Worm (Caenorhabditis elegans) whole organism, L3 larva: ENCODE measurements around the gene T22F3.11.

Experiments used
- nhr-67 ChIP-seq: fragments of 150-350 bp; optimal IDR thresholded peaks from 2 replicates; lab custom pipeline; 2014; ENCODE audit warnings: missing biosample characterization, missing genetic modification characterization
- pqm-1 ChIP-seq: fragments of 150-350 bp; optimal IDR thresholded peaks from 2 replicates; lab custom pipeline; 2017; ENCODE audit warnings: missing biosample characterization, missing genetic modification characterization, inconsistent platforms

ce11 chrV:3587633-3588032 is 26.7 kb downstream of the T22F3.11 start:
- TF ChIP-seq nhr-67 (tag; lab: Kevin White, UChicago) = no peak
- TF ChIP-seq pqm-1 = peak; percentile 10
